Worm (Caenorhabditis elegans): ENCODE measurements around the gene his-24.

DNA sequence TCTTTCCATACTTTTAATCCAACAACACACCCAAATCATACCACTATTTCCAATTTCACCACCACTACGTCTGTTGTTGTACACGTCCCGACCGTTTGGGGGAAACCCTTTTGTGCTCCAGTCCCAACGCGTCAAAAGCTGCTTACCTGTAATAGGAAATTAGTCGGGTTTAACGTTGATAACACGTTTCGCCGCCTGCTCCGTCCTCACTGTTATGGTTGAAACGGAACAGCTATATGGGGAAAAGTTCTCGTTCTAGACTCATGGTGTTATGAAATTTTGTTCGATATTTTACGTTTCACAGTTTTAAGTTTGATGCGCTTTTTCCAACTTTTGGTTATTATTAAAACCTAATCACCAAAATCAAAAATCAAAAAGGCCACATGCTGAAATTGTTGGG lies 46.0 kb downstream of the his-24 start:
- TF ChIP-seq nhr-77 (tag; optimal IDR thresholded peaks at IDR 0.05), result no peak
- no peak for TF ChIP-seq skn-1 (tag; optimal IDR thresholded peaks at IDR 0.05)
- no peak for TF ChIP-seq ztf-11 (tag; optimal IDR thresholded peaks at IDR 0.05)
- no peak for TF ChIP-seq ceh-82 (tag; optimal IDR thresholded peaks at IDR 0.05)
- no peak for TF ChIP-seq unc-55 (GFP tag; optimal IDR thresholded peaks at IDR 0.05)
- no peak for TF ChIP-seq ama-1 (optimal IDR thresholded peaks at IDR 0.05)
- no peak for TF ChIP-seq nhr-11 (tag; optimal IDR thresholded peaks at IDR 0.05)
- no peak for TF ChIP-seq aly-2 (tag; optimal IDR thresholded peaks at IDR 0.05)
- TF ChIP-seq crh-2 (tag; optimal IDR thresholded peaks at IDR 0.05), result no peak
- TF ChIP-seq F13H6.1 (tag; optimal IDR thresholded peaks at IDR 0.05), result no peak
- TF ChIP-seq nhr-6 (tag; optimal IDR thresholded peaks at IDR 0.05), result no peak
- no peak for TF ChIP-seq elt-3 (tag; optimal IDR thresholded peaks at IDR 0.05)
- no peak for TF ChIP-seq lin-13 (GFP tag; optimal IDR thresholded peaks at IDR 0.05)
- no peak for TF ChIP-seq egl-27 (tag; optimal IDR thresholded peaks at IDR 0.05)

Measured in whole organism, L2 larva.